Fruit fly (Drosophila melanogaster): ENCODE data around the gene CG3106.
A peak's percentile ranks its signal among the peaks of the same experiment; 100 is the strongest.

Gene CG3106

DNA sequence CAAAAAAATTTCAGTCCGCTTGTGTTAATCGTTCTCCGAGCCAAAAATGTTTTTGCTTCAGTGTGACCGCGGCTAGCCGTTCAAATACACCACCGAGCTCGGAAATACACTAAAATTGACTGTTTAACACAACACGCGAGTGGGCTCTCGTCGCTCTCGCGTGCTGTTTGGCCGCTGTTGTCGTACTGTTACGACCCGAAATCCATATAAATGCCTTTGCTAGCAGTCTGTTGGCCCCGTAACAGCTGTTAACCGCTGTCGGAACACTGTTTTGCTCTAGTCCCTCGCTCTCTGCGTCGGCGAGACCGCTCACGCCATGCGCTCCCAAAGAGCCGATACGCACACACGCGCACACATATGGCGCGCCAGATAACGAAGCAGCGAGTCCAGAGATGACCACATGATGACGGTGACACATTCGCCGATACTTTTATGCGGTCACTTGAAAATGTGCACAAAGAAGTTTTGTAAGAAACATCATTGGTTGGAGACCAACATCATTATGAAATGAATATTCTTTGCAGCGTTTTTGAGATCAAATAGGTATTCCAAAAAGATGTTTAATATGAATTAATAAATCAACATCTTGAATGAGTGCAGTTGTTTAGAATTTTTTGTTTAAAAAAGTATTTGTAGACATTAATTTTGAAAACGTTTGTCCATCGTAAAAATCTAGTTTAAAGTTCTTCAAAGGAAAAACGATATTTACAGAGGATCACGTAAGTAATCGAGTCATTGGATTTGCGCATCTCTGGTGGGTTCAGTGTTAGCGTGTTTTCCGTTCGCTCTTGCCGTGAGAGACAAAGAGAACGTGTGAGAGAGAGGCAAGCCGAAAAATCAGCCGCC, 23.1 kb upstream of the CG3106 start (continued):
- TF ChIP-seq CG14710 (tag; optimal IDR thresholded peaks at IDR 0.05) (peak; percentile 44), Rx (GFP tag; IDR thresholded peaks at IDR 0.05) (no peak), CG8281 (tag; optimal IDR thresholded peaks at IDR 0.05) (peak; percentile 28), insv (GFP tag; optimal IDR thresholded peaks at IDR 0.05) (peak in 1 of 2 experiments; percentile 45), Usf (GFP tag; optimal IDR thresholded peaks at IDR 0.05) (peak; percentile 36), CG2875 (GFP tag; optimal IDR thresholded peaks at IDR 0.05) (no peak), sna (GFP tag; IDR thresholded peaks at IDR 0.05; ENCODE audit: partially characterized antibody) (no peak), CG33213 (GFP tag; optimal IDR thresholded peaks at IDR 0.05) (no peak), CG1647 (GFP tag; optimal IDR thresholded peaks at IDR 0.05) (no peak), eve (GFP tag; optimal IDR thresholded peaks at IDR 0.05) (no peak), cad (GFP tag; optimal IDR thresholded peaks at IDR 0.05) (no peak), CG2889 (GFP tag; IDR thresholded peaks at IDR 0.05) (no peak), CG10274 (GFP tag; optimal IDR thresholded peaks at IDR 0.05) (peak; percentile 36), CTCF (GFP tag; optimal IDR thresholded peaks at IDR 0.05) (no peak), Meics (GFP tag; optimal IDR thresholded peaks at IDR 0.05) (peak; percentile 75), fd64A (GFP tag; optimal IDR thresholded peaks at IDR 0.05) (no peak), MBD-R2 (GFP tag; IDR thresholded peaks at IDR 0.05) (no peak), CG7786 (GFP tag; optimal IDR thresholded peaks at IDR 0.05) (peak; percentile 72), nom (GFP tag; optimal IDR thresholded peaks at IDR 0.05) (peak; percentile 24), croc (GFP tag; conservative IDR thresholded peaks at IDR 0.05) (no peak), Bdp1 (GFP tag; optimal IDR thresholded peaks at IDR 0.05) (peak; percentile 33), Vsx1 (GFP tag; optimal IDR thresholded peaks at IDR 0.05) (no peak), CG8924 (tag; optimal IDR thresholded peaks at IDR 0.05) (peak; percentile 43), HLH54F (GFP tag; optimal IDR thresholded peaks at IDR 0.05) (peak; percentile 66), chn (GFP tag; optimal IDR thresholded peaks at IDR 0.05) (peak; percentile 34), CG15073 (GFP tag; optimal IDR thresholded peaks at IDR 0.05) (no peak), BtbVII (GFP tag; optimal IDR thresholded peaks at IDR 0.05) (peak; percentile 36), CG13775 (GFP tag; optimal IDR thresholded peaks at IDR 0.05) (peak; percentile 54), Xbp1 (GFP tag; optimal IDR thresholded peaks at IDR 0.05) (peak; percentile 62), CG17385 (GFP tag; optimal IDR thresholded peaks at IDR 0.05) (peak; percentile 54), CG1233 (GFP tag; optimal IDR thresholded peaks at IDR 0.05) (peak; percentile 9), CG7928 (GFP tag; optimal IDR thresholded peaks at IDR 0.05) (no peak), CG14667 (GFP tag; IDR thresholded peaks at IDR 0.05) (0 out of 2 replicates have a peak, but pooled peaks have one; percentile 4), HmgD (GFP tag; optimal IDR thresholded peaks at IDR 0.05) (peak; percentile 10), zen (tag; optimal IDR thresholded peaks at IDR 0.05) (peak; percentile 17)

DNA sequence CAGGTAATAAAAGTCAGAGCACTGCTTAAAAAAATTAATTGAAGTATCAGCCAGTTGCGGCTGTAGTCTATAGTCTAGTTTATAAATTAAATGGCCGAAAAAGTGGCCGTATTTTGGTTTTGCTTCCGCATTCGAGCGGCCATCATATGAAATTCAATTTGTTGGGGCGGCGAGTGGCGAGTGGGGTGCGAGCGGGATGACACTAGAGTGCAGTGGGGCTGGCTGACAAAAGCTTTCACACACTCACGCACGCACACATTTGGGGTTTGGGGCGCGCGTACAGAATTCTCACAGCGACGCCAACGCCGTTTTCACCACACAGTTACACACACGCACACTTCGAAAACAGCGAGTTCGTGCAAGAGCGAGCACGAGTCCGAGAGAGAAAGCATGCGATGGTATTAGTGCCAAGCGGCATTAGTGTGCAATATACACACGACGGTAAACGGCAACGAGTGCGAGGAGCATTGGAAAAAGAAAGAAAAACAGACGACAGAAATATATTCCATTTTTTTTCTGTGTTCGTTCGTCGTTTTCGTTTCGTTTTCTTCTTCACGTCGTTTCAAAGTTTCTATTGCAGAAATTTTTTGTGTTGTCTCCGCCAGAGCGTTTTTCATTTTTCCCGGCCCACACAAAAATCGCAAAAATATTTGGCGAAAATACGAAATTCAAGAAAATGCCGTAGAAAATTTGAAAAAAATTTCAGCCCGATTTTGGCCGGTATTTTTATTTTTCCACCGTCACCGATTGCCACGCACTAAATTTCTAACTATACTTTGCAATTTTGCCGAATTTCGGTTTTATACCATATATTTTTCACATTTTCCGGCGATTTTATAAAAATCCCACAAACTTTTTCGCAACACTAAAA, 22.2 kb upstream of the CG3106 start:
- TF ChIP-seq CG32772 (GFP tag; IDR thresholded peaks at IDR 0.05) (peak; percentile 51; the same call in 1 of the 2 replicates), BEAF-32 (GFP tag; optimal IDR thresholded peaks at IDR 0.05) (peak; percentile 45), CkIIα-i1 (GFP tag; IDR thresholded peaks at IDR 0.05) (no peak), Nf-YB (GFP tag; optimal IDR thresholded peaks at IDR 0.05) (peak; percentile 26), Meics (GFP tag; optimal IDR thresholded peaks at IDR 0.05) (peak; percentile 26), CG9437 (GFP tag; optimal IDR thresholded peaks at IDR 0.05) (peak; percentile 9), pfk (GFP tag; optimal IDR thresholded peaks at IDR 0.05) (peak; percentile 12), chm (GFP tag; IDR thresholded peaks at IDR 0.05) (0 out of 2 replicates have a peak, but pooled peaks have one; percentile 37), CG18476 (GFP tag; optimal IDR thresholded peaks at IDR 0.05) (no peak), da (GFP tag; optimal IDR thresholded peaks at IDR 0.05) (no peak), Pdp1 (GFP tag; optimal IDR thresholded peaks at IDR 0.05) (no peak), CG6854 (GFP tag; optimal IDR thresholded peaks at IDR 0.05) (no peak), CG10321 (GFP tag; IDR thresholded peaks at IDR 0.05) (peak; percentile 92), CG12155 (GFP tag; optimal IDR thresholded peaks at IDR 0.05) (peak; percentile 99), NC2α (GFP tag; optimal IDR thresholded peaks at IDR 0.05) (no peak)
